Worm (Caenorhabditis elegans): Measurements from ENCODE around the gene mth-1.

DNA sequence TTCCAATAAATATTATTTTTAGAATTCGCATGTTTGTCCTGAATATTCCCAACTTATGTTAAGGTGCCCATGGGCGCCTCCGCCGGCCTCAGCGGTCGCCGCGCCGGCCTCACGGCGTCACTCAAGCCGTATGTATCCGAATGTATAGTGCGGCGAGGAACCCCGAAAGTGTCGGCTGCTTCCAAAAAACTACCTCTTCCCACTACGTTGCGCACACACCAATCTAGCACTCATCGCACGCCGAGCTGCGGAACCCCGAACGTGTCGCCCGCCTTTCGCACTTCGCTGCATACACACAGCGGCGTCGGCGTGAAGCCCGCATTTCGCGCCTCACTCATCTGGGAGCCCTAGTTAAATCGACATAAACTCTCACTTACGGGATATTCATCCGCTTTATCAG lies 35.7 kb downstream of the mth-1 start:
- TF ChIP-seq egl-27 (tag; optimal IDR thresholded peaks at IDR 0.05) (no peak), R02D3.7 (tag; optimal IDR thresholded peaks at IDR 0.05) (no peak), dmd-4 (tag; optimal IDR thresholded peaks at IDR 0.05) (no peak), ZK546.5 (tag; optimal IDR thresholded peaks at IDR 0.05) (no peak), lin-39 (tag; optimal IDR thresholded peaks at IDR 0.05) (no peak), elt-1 (tag; optimal IDR thresholded peaks at IDR 0.05) (no peak), unc-39 (tag; optimal IDR thresholded peaks at IDR 0.05) (no peak), ztf-11 (tag; optimal IDR thresholded peaks at IDR 0.05) (no peak), snpc-4 (tag; optimal IDR thresholded peaks at IDR 0.05) (no peak), lin-11 (tag; optimal IDR thresholded peaks at IDR 0.05) (no peak), mdl-1 (tag; optimal IDR thresholded peaks at IDR 0.05) (no peak), nhr-6 (tag; optimal IDR thresholded peaks at IDR 0.05) (no peak), lin-13 (GFP tag; optimal IDR thresholded peaks at IDR 0.05) (no peak), aly-2 (tag; optimal IDR thresholded peaks at IDR 0.05) (no peak)

All from whole organism, L2 larva.